Fruit fly (Drosophila melanogaster): ENCODE measurements around the gene CG34376.

The CG34376 gene

dm6 chr3R:22449871-22450424 is 2.0 kb downstream of the CG34376 start (continued):
- TF ChIP-seq knrl (GFP tag; IDR thresholded peaks at IDR 0.05; ENCODE audit: partially characterized antibody) (no peak), Hr51 (GFP tag; optimal IDR thresholded peaks at IDR 0.05) (no peak), CG9727 (GFP tag; optimal IDR thresholded peaks at IDR 0.05) (no peak), cad (GFP tag; optimal IDR thresholded peaks at IDR 0.05) (peak; percentile 13), tll (GFP tag; optimal IDR thresholded peaks at IDR 0.05) (no peak), dysf (GFP tag; IDR thresholded peaks at IDR 0.05) (no peak)

DNA sequence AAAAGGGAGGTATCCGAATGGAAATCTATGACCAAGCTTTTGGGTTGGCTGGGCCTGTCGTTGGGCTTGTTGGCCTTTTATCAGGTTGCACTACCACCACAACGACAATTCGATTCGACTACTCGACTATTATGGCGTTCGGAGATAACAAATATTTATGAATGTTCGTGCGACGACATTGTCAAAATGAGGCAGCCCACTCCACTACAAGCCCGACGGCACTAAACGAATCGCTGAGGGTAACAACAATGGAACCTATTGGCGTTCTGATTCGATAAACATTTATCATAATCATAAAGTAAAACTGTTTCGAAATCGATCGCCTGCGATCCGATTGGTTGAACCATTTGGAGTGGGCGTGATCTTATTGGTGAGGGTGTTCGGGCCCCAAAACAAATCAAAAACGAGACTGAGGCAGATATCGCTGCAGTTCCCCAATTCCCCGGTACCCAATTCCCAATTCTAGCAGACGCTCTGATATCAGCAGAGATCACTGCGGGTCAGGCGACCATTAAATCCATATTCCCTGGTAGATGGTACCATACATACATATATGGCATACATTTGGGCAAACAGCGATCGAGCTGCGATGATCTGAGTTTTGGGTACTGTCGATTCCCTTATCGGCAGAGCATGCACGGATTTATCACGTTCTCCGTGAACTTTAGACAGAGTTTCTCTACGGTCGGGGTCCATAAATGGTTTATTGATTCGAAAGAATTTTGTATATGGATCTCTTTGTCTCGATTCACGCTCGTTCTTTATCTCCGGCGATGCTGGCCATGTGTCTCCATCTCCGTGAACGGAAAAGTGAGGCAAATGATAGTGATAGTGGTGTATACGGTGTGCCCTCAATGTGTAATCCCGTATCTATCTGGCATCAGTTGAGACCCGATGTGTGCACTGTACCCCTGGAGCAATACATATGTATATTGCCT is 6.8 kb downstream of the CG34376 start:
- no peak for TF ChIP-seq bbx (GFP tag; IDR thresholded peaks at IDR 0.05; ENCODE audit: partially characterized antibody)
- no peak for TF ChIP-seq E2f1 (GFP tag; IDR thresholded peaks at IDR 0.05)
- peak; percentile 96 for TF ChIP-seq Nf-YB (GFP tag; optimal IDR thresholded peaks at IDR 0.05)
- TF ChIP-seq Nf-YC (tag; optimal IDR thresholded peaks at IDR 0.05): peak; percentile 98
- TF ChIP-seq inv (GFP tag; IDR thresholded peaks at IDR 0.05; ENCODE audit: partially characterized antibody): no peak
- peak; percentile 26 for TF ChIP-seq lab (GFP tag; optimal IDR thresholded peaks at IDR 0.05)
- TF ChIP-seq cato (GFP tag; optimal IDR thresholded peaks at IDR 0.05; ENCODE audit: borderline replicate concordance): no peak
- no peak for TF ChIP-seq D19A (tag; optimal IDR thresholded peaks at IDR 0.05)
- TF ChIP-seq Med (GFP tag): peak; percentile 41
- TF ChIP-seq GATAe (GFP tag; conservative IDR thresholded peaks at IDR 0.05): peak; percentile 53; the same call in 1 of the 2 replicates
- no peak for TF ChIP-seq HLH54F (GFP tag; optimal IDR thresholded peaks at IDR 0.05)
- TF ChIP-seq mirr (GFP tag; optimal IDR thresholded peaks at IDR 0.05): peak; percentile 42
- TF ChIP-seq CG2678 (tag; optimal IDR thresholded peaks at IDR 0.05): no peak
- TF ChIP-seq exex (tag; optimal IDR thresholded peaks at IDR 0.05): peak; percentile 68
- no peak for TF ChIP-seq Dfd (GFP tag; optimal IDR thresholded peaks at IDR 0.05)
- no peak for TF ChIP-seq chif (GFP tag; optimal IDR thresholded peaks at IDR 0.05)
- no peak for TF ChIP-seq Optix (GFP tag; IDR thresholded peaks at IDR 0.05)
- no peak for TF ChIP-seq Max (GFP tag; optimal IDR thresholded peaks at IDR 0.05)
- peak; percentile 84 for TF ChIP-seq Deaf1 (tag; optimal IDR thresholded peaks at IDR 0.05)
- TF ChIP-seq grn (GFP tag; optimal IDR thresholded peaks at IDR 0.05): peak; percentile 55
- peak; percentile 64 for TF ChIP-seq sug (tag; optimal IDR thresholded peaks at IDR 0.05)
- peak; percentile 18 for TF ChIP-seq CG13894 (tag; optimal IDR thresholded peaks at IDR 0.05)
- no peak for TF ChIP-seq CG2120 (GFP tag; optimal IDR thresholded peaks at IDR 0.05)
- no peak for TF ChIP-seq emc (GFP tag; optimal IDR thresholded peaks at IDR 0.05)
- TF ChIP-seq Bgb (GFP tag; IDR thresholded peaks at IDR 0.05; ENCODE audit: partially characterized antibody): 0 out of 2 replicates have a peak, but pooled peaks have one; percentile 8
- TF ChIP-seq CG31388 (GFP tag; optimal IDR thresholded peaks at IDR 0.05): no peak
- TF ChIP-seq CG34376 (GFP tag; optimal IDR thresholded peaks at IDR 0.05): peak; percentile 97
- TF ChIP-seq chinmo (GFP tag; IDR thresholded peaks at IDR 0.05; ENCODE audit: partially characterized antibody): peak; percentile 75; the same call in 1 of the 4 replicates
- no peak for TF ChIP-seq HHEX (GFP tag; optimal IDR thresholded peaks at IDR 0.05)
- TF ChIP-seq Ets65A (GFP tag): peak; percentile 9
- peak; percentile 62 for TF ChIP-seq CG15479 (GFP tag; optimal IDR thresholded peaks at IDR 0.05)
- peak; percentile 48 for TF ChIP-seq cg (GFP tag; optimal IDR thresholded peaks at IDR 0.05)
- TF ChIP-seq sd (tag; optimal IDR thresholded peaks at IDR 0.05): peak; percentile 6
- no peak for TF ChIP-seq CG4617 (GFP tag; optimal IDR thresholded peaks at IDR 0.05; ENCODE audit: borderline replicate concordance)
- no peak for TF ChIP-seq CG12219 (GFP tag; optimal IDR thresholded peaks at IDR 0.05)
- TF ChIP-seq CG10543 (GFP tag; optimal IDR thresholded peaks at IDR 0.05): peak; percentile 29
- TF ChIP-seq CG6791 (GFP tag; IDR thresholded peaks at IDR 0.05; ENCODE audit: partially characterized antibody): 0 out of 3 replicates have a peak, but pooled peaks have one; percentile 31
- no peak for TF ChIP-seq ham (GFP tag; IDR thresholded peaks at IDR 0.05)
